Fruit fly (Drosophila melanogaster) whole organism, embryonic: ENCODE measurements around the gene zye.

Experiments
- ATbp ChIP-seq: fragments of 200-800 bp; sonication (Bioruptor generic); optimal IDR thresholded peaks from 2 replicates; lab custom pipeline; 2017; ENCODE audit warnings: missing biosample characterization, mild to moderate bottlenecking, missing genetic modification characterization, missing genetic modification reagents
- Asciz ChIP-seq: fragments of 200-800 bp; sonication (Bioruptor generic); optimal IDR thresholded peaks from 2 replicates; lab custom pipeline; 2017; ENCODE audit warnings: missing biosample characterization, mild to moderate bottlenecking, missing genetic modification characterization, missing genetic modification reagents
- BEAF-32 ChIP-seq: fragments of 200-800 bp; sonication (Bioruptor generic); optimal IDR thresholded peaks from 3 replicates; lab custom pipeline; 2017; ENCODE audit warnings: missing biosample characterization, missing genetic modification characterization, mild to moderate bottlenecking, moderate library complexity, missing genetic modification reagents
- CG11247 ChIP-seq: fragments of 200-800 bp; sonication (Bioruptor generic); IDR thresholded peaks from 2 replicates; pipeline ENCODE4 v1.3.6; 2022; ENCODE audit warnings: missing biosample characterization, missing genetic modification characterization
- CG11695 ChIP-seq: fragments of 200-800 bp; sonication (Bioruptor generic); IDR thresholded peaks from 3 replicates; pipeline ENCODE4 v1.3.6; 2022; ENCODE audit warnings: missing biosample characterization, missing genetic modification characterization
- CG11696 ChIP-seq: fragments of 200-800 bp; sonication (Bioruptor generic); IDR thresholded peaks from 2 replicates; pipeline ENCODE4 v1.3.6; 2022; ENCODE audit warnings: missing biosample characterization, missing genetic modification characterization
- CG12236 ChIP-seq: fragments of 200-800 bp; sonication (Bioruptor generic); optimal IDR thresholded peaks from 2 replicates; lab custom pipeline; 2016; ENCODE audit warnings: missing biosample characterization, missing genetic modification characterization
- CG13123 ChIP-seq: fragments of 200-800 bp; sonication (Bioruptor generic); optimal IDR thresholded peaks from 2 replicates; lab custom pipeline; 2016; ENCODE audit warnings: missing biosample characterization, missing genetic modification characterization
- CG13894 ChIP-seq: fragments of 200-800 bp; sonication (Bioruptor generic); optimal IDR thresholded peaks from 3 replicates; lab custom pipeline; 2018; ENCODE audit warnings: missing biosample characterization, mild to moderate bottlenecking, missing genetic modification characterization, moderate library complexity
- CG14441 ChIP-seq: fragments of 200-800 bp; sonication (Bioruptor generic); IDR thresholded peaks from 2 replicates; pipeline ENCODE4 v1.3.6; 2022; ENCODE audit warnings: missing biosample characterization, missing genetic modification characterization
- CG14965 ChIP-seq: fragments of 200-800 bp; sonication (Bioruptor generic); optimal IDR thresholded peaks from 2 replicates; lab custom pipeline; 2016; ENCODE audit warnings: missing biosample characterization, missing genetic modification characterization, borderline replicate concordance
- CG15514 ChIP-seq: fragments of 200-800 bp; sonication (Bioruptor generic); optimal IDR thresholded peaks from 3 replicates; lab custom pipeline; 2017; ENCODE audit warnings: missing biosample characterization, missing genetic modification characterization, mild to moderate bottlenecking, moderate library complexity, missing genetic modification reagents
- CG18599 ChIP-seq: fragments of 200-800 bp; sonication (Bioruptor generic); optimal IDR thresholded peaks from 3 replicates; lab custom pipeline; 2017; ENCODE audit warnings: missing biosample characterization, missing genetic modification characterization, mild to moderate bottlenecking, moderate library complexity, missing genetic modification reagents
- CG2202 ChIP-seq: fragments of 200-800 bp; sonication (Bioruptor generic); optimal IDR thresholded peaks from 2 replicates; lab custom pipeline; 2018; ENCODE audit warnings: missing biosample characterization, mild to moderate bottlenecking, missing genetic modification characterization
- CG30403 ChIP-seq: fragments of 200-800 bp; sonication (Bioruptor generic); optimal IDR thresholded peaks from 3 replicates; lab custom pipeline; 2016; ENCODE audit warnings: missing biosample characterization, missing genetic modification characterization
- CG3407 ChIP-seq: fragments of 200-800 bp; sonication (Bioruptor generic); optimal IDR thresholded peaks from 2 replicates; lab custom pipeline; 2018; ENCODE audit warnings: missing biosample characterization, mild to moderate bottlenecking, missing genetic modification characterization
- CG42726 ChIP-seq: fragments of 200-800 bp; sonication (Bioruptor generic); IDR thresholded peaks from 2 replicates; pipeline ENCODE4 v1.3.6; 2022; ENCODE audit warnings: missing biosample characterization, missing genetic modification characterization; ENCODE audit not compliant: partially characterized antibody
- CG4360 ChIP-seq: fragments of 200-800 bp; sonication (Bioruptor generic); IDR thresholded peaks from 2 replicates; pipeline ENCODE4 v1.3.6; 2022; ENCODE audit warnings: missing biosample characterization, missing genetic modification characterization
- CG4707 ChIP-seq: fragments of 200-800 bp; sonication (Bioruptor generic); optimal IDR thresholded peaks from 2 replicates; lab custom pipeline; 2018; ENCODE audit warnings: missing biosample characterization, mild to moderate bottlenecking, missing genetic modification characterization, moderate library complexity
- CG6683 ChIP-seq: fragments of 200-800 bp; sonication (Bioruptor generic); optimal IDR thresholded peaks from 2 replicates; lab custom pipeline; 2017; ENCODE audit warnings: missing biosample characterization, mild to moderate bottlenecking, missing genetic modification characterization, missing genetic modification reagents
- CG6765 ChIP-seq: fragments of 200-800 bp; sonication (Bioruptor generic); optimal IDR thresholded peaks from 3 replicates; lab custom pipeline; 2017; ENCODE audit warnings: missing biosample characterization, mild to moderate bottlenecking, missing genetic modification characterization
- CrebB ChIP-seq: fragments of 200-800 bp; sonication (Bioruptor generic); optimal IDR thresholded peaks from 3 replicates; lab custom pipeline; 2018; ENCODE audit warnings: missing biosample characterization, mild to moderate bottlenecking, missing genetic modification characterization
- Med ChIP-seq: fragments of 200-800 bp; sonication (Bioruptor generic); peaks from one replicate; lab custom pipeline; 2016; ENCODE audit warnings: missing biosample characterization, missing genetic modification characterization, mild to moderate bottlenecking, inconsistent platforms, moderate library complexity
- Meics ChIP-seq: fragments of 200-800 bp; sonication (Bioruptor generic); optimal IDR thresholded peaks from 2 replicates; lab custom pipeline; 2017; ENCODE audit warnings: missing biosample characterization, mild to moderate bottlenecking, missing genetic modification characterization
- Nf-YA ChIP-seq: fragments of 200-800 bp; sonication (Bioruptor generic); IDR thresholded peaks from 2 replicates; pipeline ENCODE4 v1.3.6; 2022; ENCODE audit warnings: missing biosample characterization, missing genetic modification characterization
- PHDP ChIP-seq: fragments of 200-800 bp; sonication (Bioruptor generic); optimal IDR thresholded peaks from 3 replicates; lab custom pipeline; 2018; ENCODE audit warnings: missing biosample characterization, mild to moderate bottlenecking, missing genetic modification characterization, moderate library complexity
- Pdp1 ChIP-seq, 2 experiments: fragments of 200-800 bp; sonication (Bioruptor generic); optimal IDR thresholded peaks; 3 replicates each; lab custom pipeline; 2016; ENCODE audit warnings: missing biosample characterization in 2 of 2, missing genetic modification characterization in 2 of 2, mild to moderate bottlenecking in 1 of 2, moderate library complexity in 1 of 2
- Sin3A ChIP-seq: fragments of >200 bp; optimal IDR thresholded peaks from 2 replicates; lab custom pipeline; 2018
- Sox100B ChIP-seq: fragments of 200-800 bp; sonication (Bioruptor generic); optimal IDR thresholded peaks from 3 replicates; lab custom pipeline; 2018; ENCODE audit warnings: missing biosample characterization, mild to moderate bottlenecking, missing genetic modification characterization
- Xrp1 ChIP-seq: fragments of 200-800 bp; sonication (Bioruptor generic); IDR thresholded peaks from 2 replicates; pipeline ENCODE4 v1.3.6; 2022; ENCODE audit warnings: missing biosample characterization, missing genetic modification characterization
- br ChIP-seq: fragments of >200 bp; optimal IDR thresholded peaks from 2 replicates; lab custom pipeline; 2017
- chinmo ChIP-seq: fragments of 200-800 bp; sonication (Bioruptor generic); IDR thresholded peaks from 4 replicates; pipeline ENCODE4 v1.3.6; 2022; ENCODE audit warnings: missing biosample characterization, missing genetic modification characterization; ENCODE audit not compliant: partially characterized antibody
- fd102C ChIP-seq: fragments of 200-800 bp; sonication (Bioruptor generic); optimal IDR thresholded peaks from 2 replicates; lab custom pipeline; 2018; ENCODE audit warnings: missing biosample characterization, mild to moderate bottlenecking, missing genetic modification characterization, moderate library complexity
- gsb-n ChIP-seq: fragments of 200-800 bp; sonication (Bioruptor generic); optimal IDR thresholded peaks from 3 replicates; lab custom pipeline; 2018; ENCODE audit warnings: missing biosample characterization, mild to moderate bottlenecking, missing genetic modification characterization
- lola ChIP-seq, 3 experiments: fragments of >200 bp in 2 of 3; fragments of 200-800 bp in 1 of 3; sonication (Bioruptor generic) in 1 of 3; optimal IDR thresholded peaks; 2 replicates each; lab custom pipeline; 2017 to 2019; ENCODE audit warnings: missing biosample characterization in 3 of 3, missing genetic modification characterization in 3 of 3, mild to moderate bottlenecking in 1 of 3, moderate library complexity in 1 of 3
- nau ChIP-seq: fragments of 200-800 bp; sonication (Bioruptor generic); optimal IDR thresholded peaks from 3 replicates; lab custom pipeline; 2017; ENCODE audit warnings: missing biosample characterization, mild to moderate bottlenecking, missing genetic modification characterization, missing genetic modification reagents
- oc ChIP-seq: fragments of 200-800 bp; sonication (Bioruptor generic); optimal IDR thresholded peaks from 2 replicates; lab custom pipeline; 2018; ENCODE audit warnings: missing biosample characterization, mild to moderate bottlenecking, missing genetic modification characterization, moderate library complexity
- pb ChIP-seq: fragments of 200-800 bp; sonication (Bioruptor generic); optimal IDR thresholded peaks from 3 replicates; lab custom pipeline; 2016; ENCODE audit warnings: missing biosample characterization, missing genetic modification characterization
- salm ChIP-seq: fragments of 200-800 bp; sonication (Bioruptor generic); optimal IDR thresholded peaks from 2 replicates; lab custom pipeline; 2018; ENCODE audit warnings: missing biosample characterization, mild to moderate bottlenecking, missing genetic modification characterization
- schlank ChIP-seq: fragments of 200-800 bp; sonication (Bioruptor generic); optimal IDR thresholded peaks from 2 replicates; lab custom pipeline; 2018; ENCODE audit warnings: missing biosample characterization, mild to moderate bottlenecking, missing genetic modification characterization
- scrt ChIP-seq: fragments of 200-800 bp; sonication (Bioruptor generic); optimal IDR thresholded peaks from 2 replicates; lab custom pipeline; 2018; ENCODE audit warnings: missing biosample characterization, mild to moderate bottlenecking, missing genetic modification characterization, moderate library complexity
- sens ChIP-seq: fragments of 200-800 bp; sonication (Bioruptor generic); peaks from one replicate; lab custom pipeline; 2016; ENCODE audit warnings: missing biosample characterization, missing genetic modification characterization
- sisA ChIP-seq: fragments of 200-800 bp; sonication (Bioruptor generic); IDR thresholded peaks from 2 replicates; pipeline ENCODE4 v1.3.6; 2022; ENCODE audit warnings: missing biosample characterization, missing genetic modification characterization
- so ChIP-seq: fragments of 200-800 bp; sonication (Bioruptor generic); IDR thresholded peaks from 3 replicates; pipeline ENCODE4 v1.3.6; 2022; ENCODE audit warnings: missing biosample characterization, missing genetic modification characterization
- wek ChIP-seq: fragments of 200-800 bp; sonication (Bioruptor generic); optimal IDR thresholded peaks from 3 replicates; lab custom pipeline; 2018; ENCODE audit warnings: missing biosample characterization, mild to moderate bottlenecking, missing genetic modification characterization, moderate library complexity

Gene zye

DNA sequence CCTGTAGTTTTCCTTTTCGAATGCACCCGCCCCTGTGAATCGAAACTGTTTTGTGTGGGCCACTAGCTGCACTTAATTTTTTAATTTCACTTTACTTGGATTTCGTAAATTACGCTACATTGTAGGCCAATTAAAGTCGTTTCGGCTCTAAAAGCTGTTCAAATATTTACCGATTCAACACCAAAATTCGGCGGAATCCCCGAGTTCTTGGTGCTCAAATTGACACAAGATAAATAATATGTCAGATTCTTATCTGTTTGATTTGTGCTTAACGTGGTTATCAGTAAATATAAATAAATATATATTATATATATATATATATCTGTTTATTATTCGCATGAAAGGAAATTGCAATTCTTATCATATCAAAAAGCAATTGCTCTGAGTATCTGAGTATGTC, 34.6 kb downstream of the zye start (continued):
- peak; percentile 77 for TF ChIP-seq Med (GFP tag; lab: Kevin White, UChicago)
- peak; percentile 69 for TF ChIP-seq PHDP (tag; lab: Kevin White, UChicago)
- peak; percentile 61 for TF ChIP-seq CG15514 (GFP tag; lab: Kevin White, UChicago)
- peak; percentile 7 for TF ChIP-seq CG4707
- peak; percentile 59 for TF ChIP-seq CrebB (tag; lab: Kevin White, UChicago)
- peak; percentile 20 for TF ChIP-seq CG6683 (GFP tag; lab: Kevin White, UChicago)
- TF ChIP-seq CG14965 (GFP tag; lab: Kevin White, UChicago) = no peak
- TF ChIP-seq wek (GFP tag; lab: Kevin White, UChicago) = peak; percentile 51
- TF ChIP-seq ATbp (GFP tag; lab: Kevin White, UChicago) = peak; percentile 52
- 0 out of 3 replicates have a peak, but pooled peaks have one; percentile 30 for TF ChIP-seq CG11695 (GFP tag; lab: Robert Waterston, UW)
- TF ChIP-seq BEAF-32 (GFP tag; lab: Kevin White, UChicago) = no peak
- TF ChIP-seq Xrp1 (GFP tag; lab: Robert Waterston, UW) = peak; percentile 20; the same call in 1 of the 2 replicates
- peak; percentile 31 for TF ChIP-seq salm (tag; lab: Kevin White, UChicago)
- TF ChIP-seq Asciz (GFP tag; lab: Kevin White, UChicago) = peak; percentile 47
- peak; percentile 48 for TF ChIP-seq Meics
- TF ChIP-seq so (GFP tag; lab: Robert Waterston, UW) = peak; percentile 12; the same call in 1 of the 3 replicates
- peak; percentile 36 for TF ChIP-seq scrt (GFP tag; lab: Kevin White, UChicago)
- TF ChIP-seq Sox100B = peak; percentile 54
- TF ChIP-seq schlank (tag; lab: Kevin White, UChicago) = peak; percentile 63
- no peak for TF ChIP-seq CG42726 (GFP tag; lab: Robert Waterston, UW)
- peak; percentile 69 for TF ChIP-seq CG6765

DNA sequence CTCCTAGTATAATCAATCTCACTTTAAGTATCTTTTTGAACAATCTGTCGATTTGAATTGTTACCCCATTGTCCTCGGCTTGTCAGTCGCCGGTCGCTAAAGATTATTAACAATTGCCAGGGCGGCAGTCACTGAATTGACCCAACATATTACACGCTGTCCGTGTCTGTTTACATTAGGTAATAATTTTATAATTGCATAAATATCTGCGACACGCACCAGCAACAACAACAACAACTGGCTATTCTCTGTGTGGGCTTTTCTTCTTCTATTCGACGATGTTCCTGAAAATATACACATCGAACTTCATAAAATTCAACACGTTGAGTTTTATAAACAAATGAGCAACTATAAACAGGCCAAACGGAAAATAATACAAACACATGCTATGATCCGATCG, 35.4 kb downstream of the zye start:
- TF ChIP-seq CG4360 (GFP tag; lab: Robert Waterston, UW) = peak; percentile 58; the same call in 1 of the 2 replicates
- TF ChIP-seq CG13123 (GFP tag; lab: Kevin White, UChicago) = no peak
- TF ChIP-seq Pdp1 (GFP tag; optimal IDR thresholded peaks at IDR 0.05; lab: Kevin White, UChicago) = peak in 1 of 2 experiments; percentile 56
- TF ChIP-seq CG11696 = no peak
- TF ChIP-seq chinmo (GFP tag; lab: Robert Waterston, UW) = 0 out of 4 replicates have a peak, but pooled peaks have one; percentile 30
- peak; percentile 22 for TF ChIP-seq sens

DNA sequence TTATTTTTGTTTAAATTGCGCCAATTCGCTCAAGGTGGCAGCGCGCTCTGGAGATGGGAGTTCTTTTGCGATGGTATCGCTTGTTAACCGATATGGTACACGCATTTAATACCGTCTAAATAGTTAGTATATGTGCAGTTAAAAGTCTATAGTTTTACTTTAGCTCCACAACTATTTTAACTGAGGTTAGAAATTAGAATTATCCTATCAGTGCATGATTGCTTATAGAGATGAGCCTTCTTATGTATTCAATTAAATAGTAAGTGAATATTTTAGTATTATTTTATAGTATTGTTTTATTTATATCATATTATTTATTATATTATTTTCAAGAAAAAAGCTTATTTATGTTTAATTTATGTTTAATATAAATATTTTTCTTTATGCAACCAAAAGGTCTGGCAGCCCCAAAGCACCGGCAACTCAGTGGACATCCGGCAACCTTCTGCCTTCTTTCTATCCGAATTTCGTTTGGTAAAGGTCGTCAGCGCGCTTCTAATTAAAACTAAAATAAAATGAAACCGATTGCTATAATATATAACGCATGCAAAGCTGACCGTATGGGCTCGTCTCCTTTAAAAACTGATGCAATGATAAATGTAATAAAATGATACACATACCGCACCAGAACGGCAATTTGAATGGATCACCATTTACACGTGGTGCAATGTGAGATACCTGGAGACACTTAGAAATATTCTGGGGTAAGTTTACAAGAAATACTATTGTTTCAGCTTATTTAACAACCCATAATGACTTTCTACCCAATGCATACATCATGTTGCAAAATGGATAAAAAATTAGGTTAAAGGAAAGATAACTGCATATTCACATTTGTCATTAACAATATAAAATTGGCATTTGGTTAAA, 39.6 kb downstream of the zye start, which contains the start of gene CG5199:
CG5199 (minus strand) TSS at position 52 of the 870 bp plus-strand sequence.
- TF ChIP-seq fd102C (GFP tag; lab: Kevin White, UChicago) (no peak), gsb-n (tag; lab: Kevin White, UChicago) (peak; percentile 70), CG11247 (no peak), CG11696 (no peak), Sin3A (lab: Kevin White, UChicago) (peak; percentile 58), CG30403 (GFP tag; lab: Kevin White, UChicago) (peak; percentile 83), CG6683 (GFP tag; lab: Kevin White, UChicago) (peak; percentile 19), ATbp (GFP tag; lab: Kevin White, UChicago) (no peak), lola (GFP tag; optimal IDR thresholded peaks at IDR 0.05; lab: Kevin White, UChicago) (peak in 1 of 3 experiments; percentile 75), CG3407 (GFP tag; lab: Kevin White, UChicago) (no peak), nau (GFP tag; lab: Kevin White, UChicago) (no peak), CG18599 (peak; percentile 69), br (lab: Kevin White, UChicago) (no peak), CG13894 (tag; lab: Kevin White, UChicago) (no peak), oc (tag; lab: Kevin White, UChicago) (no peak), sisA (GFP tag; lab: Robert Waterston, UW) (peak; percentile 49), pb (GFP tag; lab: Kevin White, UChicago) (no peak), CG2202 (tag; lab: Kevin White, UChicago) (peak; percentile 10), CG14441 (peak; percentile 68), CG12236 (GFP tag; lab: Kevin White, UChicago) (no peak), Nf-YA (GFP tag; lab: Robert Waterston, UW) (no peak)
